Fruit fly (Drosophila melanogaster) whole organism, wandering third instar larva: ENCODE results near the gene CG43725.
A peak's percentile ranks its signal among the peaks of the same experiment; 100 is the strongest.

ENCODE experiments used
- Abd-B ChIP-seq: fragments of >200 bp; optimal IDR thresholded peaks from 2 replicates; lab custom pipeline; 2017; ENCODE audit warnings: missing biosample characterization, missing genetic modification characterization
- CG32264 ChIP-seq: fragments of 200-800 bp; sonication (Bioruptor generic); optimal IDR thresholded peaks from 2 replicates; lab custom pipeline; 2016; ENCODE audit warnings: missing biosample characterization, missing genetic modification characterization
- CG9705 ChIP-seq: fragments of 200-800 bp; sonication (Bioruptor generic); optimal IDR thresholded peaks from 2 replicates; lab custom pipeline; 2018; ENCODE audit warnings: missing biosample characterization, mild to moderate bottlenecking, missing genetic modification characterization
- CrebA ChIP-seq: fragments of 200-800 bp; sonication (Bioruptor generic); optimal IDR thresholded peaks from 2 replicates; lab custom pipeline; 2016; ENCODE audit warnings: missing biosample characterization, mild to moderate bottlenecking, missing genetic modification characterization, borderline replicate concordance
- Dfd ChIP-seq: fragments of >200 bp; optimal IDR thresholded peaks from 2 replicates; lab custom pipeline; 2017; ENCODE audit warnings: missing biosample characterization, missing genetic modification characterization
- Dif ChIP-seq: fragments of 200-275, 200-300 bp; sonication (Bioruptor generic); optimal IDR thresholded peaks from 2 replicates; lab custom pipeline; 2018; ENCODE audit warnings: missing biosample characterization, missing genetic modification characterization; ENCODE audit not compliant: partially characterized antibody
- GATAd ChIP-seq: sonication (Bioruptor generic); optimal IDR thresholded peaks from 2 replicates; lab custom pipeline; 2016; ENCODE audit warnings: missing biosample characterization, missing genetic modification characterization
- HLH106 ChIP-seq: fragments of 200-800 bp; optimal IDR thresholded peaks from 3 replicates; lab custom pipeline; 2019; ENCODE audit warnings: missing biosample characterization, mild to moderate bottlenecking, missing genetic modification characterization, moderate library complexity
- Hnf4 ChIP-seq: fragments of 200-800 bp; sonication (Bioruptor generic); optimal IDR thresholded peaks from 2 replicates; lab custom pipeline; 2016; ENCODE audit warnings: missing biosample characterization, mild to moderate bottlenecking, missing genetic modification characterization
- Hr78 ChIP-seq: fragments of >200 bp; optimal IDR thresholded peaks from 2 replicates; lab custom pipeline; 2017; ENCODE audit warnings: missing biosample characterization, missing genetic modification characterization
- Hr83 ChIP-seq: fragments of 200-300 bp; sonication (Bioruptor generic); optimal IDR thresholded peaks from 2 replicates; lab custom pipeline; 2016; ENCODE audit warnings: missing biosample characterization, mild to moderate bottlenecking, missing genetic modification characterization, moderate library complexity; ENCODE audit not compliant: poor library complexity, severe bottlenecking
- Jra ChIP-seq: sonication (Bioruptor generic); optimal IDR thresholded peaks from 2 replicates; lab custom pipeline; 2016; ENCODE audit warnings: missing biosample characterization, missing genetic modification characterization
- Mio ChIP-seq: sonication (Bioruptor generic); optimal IDR thresholded peaks from 2 replicates; lab custom pipeline; 2016; ENCODE audit warnings: missing biosample characterization, missing genetic modification characterization
- Myc ChIP-seq: fragments of >200 bp; optimal IDR thresholded peaks from 2 replicates; lab custom pipeline; 2017
- N ChIP-seq: fragments of >200 bp; optimal IDR thresholded peaks from 2 replicates; lab custom pipeline; 2018; ENCODE audit warnings: missing biosample characterization, missing external identifiers, missing genetic modification characterization
- OdsH ChIP-seq: fragments of 200-800 bp; sonication (Bioruptor generic); optimal IDR thresholded peaks from 2 replicates; lab custom pipeline; 2016; ENCODE audit warnings: missing biosample characterization, mild to moderate bottlenecking, missing genetic modification characterization
- Rel ChIP-seq, 2 experiments: fragments of 200-800 bp; sonication (Bioruptor generic) in 1 of 2; optimal IDR thresholded peaks; 2 replicates in 1 of 2; 3 replicates in 1 of 2; lab custom pipeline; 2016 to 2019; ENCODE audit warnings: mild to moderate bottlenecking in 2 of 2, missing biosample characterization in 2 of 2, missing genetic modification characterization in 2 of 2, moderate library complexity in 1 of 2
- Sp1 ChIP-seq: fragments of 200-800 bp; sonication (Bioruptor generic); optimal IDR thresholded peaks from 3 replicates; lab custom pipeline; 2019; ENCODE audit warnings: missing biosample characterization, mild to moderate bottlenecking, missing genetic modification characterization, moderate library complexity
- Vsx2 ChIP-seq: fragments of 200-300, 225-300 bp; sonication (Bioruptor generic); optimal IDR thresholded peaks from 2 replicates; lab custom pipeline; 2018; ENCODE audit warnings: missing biosample characterization, missing genetic modification characterization; ENCODE audit not compliant: partially characterized antibody
- br ChIP-seq: fragments of 200-800 bp; sonication (Bioruptor generic); optimal IDR thresholded peaks from 2 replicates; lab custom pipeline; 2016; ENCODE audit warnings: missing biosample characterization, missing genetic modification characterization
- brk ChIP-seq: fragments of 200-800 bp; sonication (Bioruptor generic); optimal IDR thresholded peaks from 2 replicates; lab custom pipeline; 2016; ENCODE audit warnings: missing biosample characterization, mild to moderate bottlenecking, missing genetic modification characterization
- dl ChIP-seq, 2 experiments: fragments of 175-275, 200-275 bp in 1 of 2; fragments of 200-275 bp in 1 of 2; sonication (Bioruptor generic); optimal IDR thresholded peaks; lab custom pipeline; 2018; ENCODE audit warnings: mild to moderate bottlenecking in 2 of 2, missing biosample characterization in 2 of 2, missing genetic modification characterization in 2 of 2, moderate library complexity in 2 of 2; ENCODE audit not compliant: partially characterized antibody in 2 of 2, insufficient read depth in 1 of 2
- dmrt93B ChIP-seq: fragments of 200-800 bp; sonication (Bioruptor generic); optimal IDR thresholded peaks from 2 replicates; lab custom pipeline; 2018; ENCODE audit warnings: missing biosample characterization, mild to moderate bottlenecking, missing genetic modification characterization
- dsf ChIP-seq: sonication (Bioruptor generic); optimal IDR thresholded peaks from 2 replicates; lab custom pipeline; 2016; ENCODE audit warnings: missing biosample characterization, missing genetic modification characterization, borderline replicate concordance
- ey ChIP-seq: fragments of 200-800 bp; sonication (Bioruptor generic); optimal IDR thresholded peaks from 2 replicates; lab custom pipeline; 2016; ENCODE audit warnings: missing biosample characterization, missing genetic modification characterization
- foxo ChIP-seq, 2 experiments: fragments of 200-800 bp; sonication (Bioruptor generic); optimal IDR thresholded peaks; 2 replicates in 1 of 2; 3 replicates in 1 of 2; lab custom pipeline; 2016 to 2017; ENCODE audit warnings: missing biosample characterization in 2 of 2, missing genetic modification characterization in 2 of 2
- fru ChIP-seq: fragments of 200-800 bp; sonication (Bioruptor generic); optimal IDR thresholded peaks from 3 replicates; lab custom pipeline; 2016; ENCODE audit warnings: missing biosample characterization, mild to moderate bottlenecking, missing genetic modification characterization
- h ChIP-seq: fragments of 200-800 bp; sonication (Bioruptor generic); optimal IDR thresholded peaks from 3 replicates; lab custom pipeline; 2016; ENCODE audit warnings: missing biosample characterization, mild to moderate bottlenecking, missing genetic modification characterization
- jim ChIP-seq: fragments of 175-275, 200-325 bp; sonication (Bioruptor generic); optimal IDR thresholded peaks from 2 replicates; lab custom pipeline; 2016; ENCODE audit warnings: missing biosample characterization, mild to moderate bottlenecking, missing genetic modification characterization
- lola ChIP-seq: fragments of >200 bp; optimal IDR thresholded peaks from 2 replicates; lab custom pipeline; 2017; ENCODE audit warnings: missing biosample characterization, missing genetic modification characterization
- pan ChIP-seq: fragments of >200 bp; optimal IDR thresholded peaks from 2 replicates; lab custom pipeline; 2017
- psq ChIP-seq: fragments of 200-800 bp; sonication (Bioruptor generic); optimal IDR thresholded peaks from 3 replicates; lab custom pipeline; 2017; ENCODE audit warnings: missing biosample characterization, mild to moderate bottlenecking, missing genetic modification characterization, moderate library complexity
- rgr ChIP-seq: fragments of 200-800 bp; sonication (Bioruptor generic); optimal IDR thresholded peaks from 3 replicates; lab custom pipeline; 2016; ENCODE audit warnings: missing biosample characterization, mild to moderate bottlenecking, missing genetic modification characterization
- sage ChIP-seq: fragments of 200-800 bp; sonication (Bioruptor generic); optimal IDR thresholded peaks from 2 replicates; lab custom pipeline; 2016; ENCODE audit warnings: missing biosample characterization, mild to moderate bottlenecking, missing genetic modification characterization
- sv ChIP-seq: fragments of 200-800 bp; sonication (Bioruptor generic); optimal IDR thresholded peaks from 3 replicates; lab custom pipeline; 2016; ENCODE audit warnings: missing biosample characterization, missing genetic modification characterization
- tai ChIP-seq: sonication (Bioruptor generic); optimal IDR thresholded peaks from 2 replicates; lab custom pipeline; 2016; ENCODE audit warnings: missing biosample characterization, missing genetic modification characterization
- usp ChIP-seq: fragments of >200 bp; optimal IDR thresholded peaks from 2 replicates; lab custom pipeline; 2017; ENCODE audit warnings: missing biosample characterization, missing genetic modification characterization
- woc ChIP-seq: sonication (Bioruptor generic); optimal IDR thresholded peaks from 2 replicates; lab custom pipeline; 2016; ENCODE audit warnings: missing biosample characterization, mild to moderate bottlenecking, missing genetic modification characterization

Gene CG43725

DNA sequence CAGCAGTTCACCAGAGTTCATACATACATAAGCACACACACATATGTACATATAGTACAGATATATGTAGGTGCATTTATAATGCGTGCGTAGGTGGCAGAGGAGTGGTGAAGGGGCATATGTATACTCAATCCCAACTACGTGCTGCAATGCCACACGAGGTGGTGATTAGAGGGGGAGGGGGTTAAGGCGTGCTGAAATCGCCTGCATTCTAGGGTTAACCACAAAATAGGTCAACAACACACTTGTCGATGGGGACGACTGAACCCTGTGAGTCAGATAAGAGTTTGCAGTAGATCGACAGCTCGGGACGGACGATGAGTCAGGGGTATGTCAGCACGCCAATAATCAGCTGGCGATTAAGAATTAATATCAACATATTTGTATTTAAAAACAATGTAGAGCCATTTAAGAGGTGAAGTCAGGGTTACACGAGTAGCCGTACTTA, 29.8 kb upstream of the CG43725 start:
- peak; percentile 45 for TF ChIP-seq psq (GFP tag; lab: Kevin White, UChicago)
- peak; percentile 25 for TF ChIP-seq Hr83 (GFP tag; lab: Kevin White, UChicago)
- TF ChIP-seq br (GFP tag; lab: Kevin White, UChicago), result peak; percentile 15
- TF ChIP-seq Myc (lab: Kevin White, UChicago), result no peak

- TF ChIP-seq CG32264 (GFP tag; lab: Kevin White, UChicago) (no peak), h (GFP tag; lab: Kevin White, UChicago) (peak; percentile 70), fru (no peak), Vsx2 (no peak), lola (no peak), usp (no peak), Sp1 (GFP tag; lab: Kevin White, UChicago) (no peak), sage (GFP tag; lab: Kevin White, UChicago) (no peak), rgr (GFP tag; lab: Kevin White, UChicago) (peak; percentile 34), dmrt93B (GFP tag; lab: Kevin White, UChicago) (peak; percentile 7), brk (GFP tag; lab: Kevin White, UChicago) (no peak), Hr78 (GFP tag; lab: Kevin White, UChicago) (no peak), HLH106 (tag; lab: Kevin White, UChicago) (peak; percentile 17), woc (GFP tag; lab: Kevin White, UChicago) (no peak), Mio (GFP tag; lab: Kevin White, UChicago) (no peak), N (no peak), Jra (GFP tag; lab: Kevin White, UChicago) (no peak), Hr83 (GFP tag; lab: Kevin White, UChicago) (peak; percentile 73), Dfd (GFP tag; lab: Kevin White, UChicago) (no peak), Dif (GFP tag; lab: Kevin White, UChicago) (no peak), dl (GFP tag; optimal IDR thresholded peaks at IDR 0.05; lab: Kevin White, UChicago; ENCODE audit: insufficient read depth in 1 of 2, partially characterized antibody in 2 of 2) (no peak), ey (GFP tag; lab: Kevin White, UChicago) (no peak), OdsH (GFP tag; lab: Kevin White, UChicago) (no peak), dsf (no peak), foxo (GFP tag; optimal IDR thresholded peaks at IDR 0.05; lab: Kevin White, UChicago) (no peak), psq (GFP tag; lab: Kevin White, UChicago) (no peak), CrebA (GFP tag; lab: Kevin White, UChicago) (no peak), pan (no peak), Hnf4 (GFP tag; lab: Kevin White, UChicago) (peak; percentile 31), GATAd (GFP tag; lab: Kevin White, UChicago) (no peak), Myc (lab: Kevin White, UChicago) (no peak), jim (GFP tag; lab: Kevin White, UChicago) (no peak), Rel (GFP tag; optimal IDR thresholded peaks at IDR 0.05; lab: Kevin White, UChicago) (no peak), Rel (tag; optimal IDR thresholded peaks at IDR 0.05; lab: Kevin White, UChicago) (peak; percentile 26), tai (no peak), Abd-B (GFP tag; lab: Kevin White, UChicago) (no peak), br (GFP tag; lab: Kevin White, UChicago) (no peak), CG9705 (peak; percentile 24), sv (GFP tag; lab: Kevin White, UChicago) (no peak)
These were observed 29.3 kb upstream of the CG43725 start for dm6 chr2L:11046051-11046450.

- peak; percentile 36 for TF ChIP-seq Dfd (GFP tag; lab: Kevin White, UChicago)
- no peak for TF ChIP-seq HLH106 (tag; lab: Kevin White, UChicago)
These were observed 27.0 kb upstream of the CG43725 start for dm6 chr2L:11048307-11048706.
